Worm (Caenorhabditis elegans) whole organism, midembryonic: ENCODE data around the gene C49H3.4.

Experiments
- T22C8.4 ChIP-seq: fragments of 200-800 bp; sonication (Bioruptor generic); IDR thresholded peaks from 2 replicates; pipeline ENCODE4 v1.3.6; 2022; ENCODE audit warnings: missing genetic modification characterization, missing compliant biosample characterization
- flt-1 ChIP-seq: fragments of 200-800 bp; sonication (Bioruptor generic); IDR thresholded peaks from 2 replicates; pipeline ENCODE4 v1.3.6; 2022; ENCODE audit warnings: missing genetic modification characterization, missing compliant biosample characterization
- klf-2 ChIP-seq: fragments of 200-800 bp; sonication (Bioruptor generic); conservative IDR thresholded peaks from 2 replicates; pipeline ENCODE4 v1.3.6; 2022; ENCODE audit warnings: missing genetic modification reagents, missing genetic modification characterization, missing compliant biosample characterization
- ref-1 ChIP-seq: fragments of 200-800 bp; sonication (Bioruptor generic); conservative IDR thresholded peaks from 2 replicates; pipeline ENCODE4 v1.3.6; 2022; ENCODE audit warnings: missing genetic modification reagents, missing genetic modification characterization, missing compliant biosample characterization
- ztf-23 ChIP-seq: fragments of 200-800 bp; sonication (Bioruptor generic); IDR thresholded peaks from 2 replicates; pipeline ENCODE4 v1.3.6; 2022; ENCODE audit warnings: missing genetic modification reagents, missing genetic modification characterization, missing compliant biosample characterization
- ztf-29 ChIP-seq: fragments of 200-800 bp; sonication (Bioruptor generic); IDR thresholded peaks from 2 replicates; pipeline ENCODE4 v1.3.6; 2022; ENCODE audit warnings: missing genetic modification reagents, missing genetic modification characterization, missing compliant biosample characterization

- TF ChIP-seq klf-2 (GFP tag; lab: Robert Waterston, UW) (no peak), ref-1 (no peak), flt-1 (GFP tag; lab: Robert Waterston, UW) (no peak), ztf-29 (GFP tag; lab: Robert Waterston, UW) (no peak), T22C8.4 (GFP tag; lab: Robert Waterston, UW) (no peak), ztf-23 (GFP tag; lab: Robert Waterston, UW) (no peak)
These were observed 2.8 kb downstream of the C49H3.4 start for ce11 chrIV:7917881-7918280.
